Worm (Caenorhabditis elegans) whole organism, L4 larva: ENCODE results near the gene F07C4.11.
A peak's percentile ranks its signal among the peaks of the same experiment; 100 is the strongest.

Experiments used
- T20F7.1 ChIP-seq: fragments of 200-800 bp; sonication (Bioruptor generic); optimal IDR thresholded peaks from 2 replicates; lab custom pipeline; 2018; ENCODE audit warnings: mild to moderate bottlenecking, missing genetic modification characterization, missing compliant biosample characterization
- Y105C5A.15 ChIP-seq: fragments of 200-800 bp; sonication (Bioruptor generic); IDR thresholded peaks from 2 replicates; pipeline ENCODE4 v1.3.6; 2022; ENCODE audit warnings: missing genetic modification characterization, missing compliant biosample characterization
- Y48G9A.11 ChIP-seq: fragments of 200-800 bp; sonication (Bioruptor generic); IDR thresholded peaks from 2 replicates; pipeline ENCODE4 v1.3.6; 2022; ENCODE audit warnings: missing genetic modification reagents, missing genetic modification characterization, missing compliant biosample characterization
- aly-2 ChIP-seq: sonication (generic microtip); optimal IDR thresholded peaks from 2 replicates; lab custom pipeline; 2018; ENCODE audit warnings: missing biosample characterization, missing genetic modification characterization
- attf-4 ChIP-seq: sonication (generic microtip); optimal IDR thresholded peaks from 3 replicates; lab custom pipeline; 2017; ENCODE audit warnings: missing biosample characterization, missing genetic modification characterization
- ceh-28 ChIP-seq: fragments of 150-350 bp; optimal IDR thresholded peaks from 2 replicates; lab custom pipeline; 2014; ENCODE audit warnings: missing biosample characterization, missing genetic modification reagents, missing genetic modification characterization
- ceh-32 ChIP-seq: sonication (generic microtip); optimal IDR thresholded peaks from 2 replicates; lab custom pipeline; 2016; ENCODE audit warnings: mild to moderate bottlenecking, missing genetic modification characterization, missing compliant biosample characterization; ENCODE audit not compliant: poor library complexity
- ceh-62 ChIP-seq: sonication (generic microtip); optimal IDR thresholded peaks from 2 replicates; lab custom pipeline; 2017; ENCODE audit warnings: missing biosample characterization, missing genetic modification characterization
- ceh-82 ChIP-seq: sonication (generic microtip); optimal IDR thresholded peaks from 2 replicates; lab custom pipeline; 2017; ENCODE audit warnings: missing biosample characterization, missing genetic modification characterization
- cey-2 ChIP-seq: sonication (generic microtip); optimal IDR thresholded peaks from 3 replicates; lab custom pipeline; 2017; ENCODE audit warnings: missing genetic modification characterization, mild to moderate bottlenecking, missing compliant biosample characterization, antibody characterized with exemption, borderline replicate concordance; ENCODE audit not compliant: insufficient read depth
- dmd-8 ChIP-seq: fragments of 200-800 bp; sonication (Bioruptor generic); IDR thresholded peaks from 2 replicates; pipeline ENCODE4 v1.3.6; 2022; ENCODE audit warnings: missing genetic modification characterization, missing compliant biosample characterization
- fos-1 ChIP-seq: fragments of 150-350 bp; optimal IDR thresholded peaks from 2 replicates; lab custom pipeline; 2014; ENCODE audit warnings: missing biosample characterization, missing genetic modification characterization
- hlh-30 ChIP-seq: sonication (generic microtip); optimal IDR thresholded peaks from 2 replicates; lab custom pipeline; 2017; ENCODE audit warnings: antibody characterized with exemption, mild to moderate bottlenecking, missing genetic modification characterization, missing compliant biosample characterization; ENCODE audit not compliant: insufficient read depth
- lin-13 ChIP-seq: fragments of 150-350 bp; optimal IDR thresholded peaks from 2 replicates; lab custom pipeline; 2014; ENCODE audit warnings: missing biosample characterization, missing genetic modification reagents, missing genetic modification characterization
- lin-29 ChIP-seq: fragments of 200-800 bp; sonication (Bioruptor generic); IDR thresholded peaks from 2 replicates; pipeline ENCODE4 v1.3.6; 2022; ENCODE audit warnings: missing genetic modification reagents, missing genetic modification characterization, missing compliant biosample characterization
- madf-9 ChIP-seq: fragments of 200-800 bp; sonication (Bioruptor generic); conservative IDR thresholded peaks from 2 replicates; pipeline ENCODE4 v1.3.6; 2022; ENCODE audit warnings: missing genetic modification reagents, missing genetic modification characterization, missing compliant biosample characterization
- mdl-1 ChIP-seq, 2 experiments: fragments of 150-350 bp in 1 of 2; sonication (generic microtip) in 1 of 2; optimal IDR thresholded peaks; 2 replicates each; lab custom pipeline; 2014 to 2017; ENCODE audit warnings: missing biosample characterization in 2 of 2, missing genetic modification characterization in 2 of 2
- mdt-29 ChIP-seq: fragments of 200-800 bp; sonication (Bioruptor generic); IDR thresholded peaks from 2 replicates; pipeline ENCODE4 v1.3.6; 2022; ENCODE audit warnings: missing genetic modification reagents, missing genetic modification characterization, missing compliant biosample characterization
- mes-2 ChIP-seq: sonication (generic microtip); optimal IDR thresholded peaks from 2 replicates; lab custom pipeline; 2016; ENCODE audit warnings: missing genotype, mild to moderate bottlenecking, missing genetic modification characterization, missing compliant biosample characterization; ENCODE audit not compliant: poor library complexity, severe bottlenecking
- mxl-3 ChIP-seq: fragments of 200-800 bp; sonication (Bioruptor generic); optimal IDR thresholded peaks from 2 replicates; lab custom pipeline; 2018; ENCODE audit warnings: mild to moderate bottlenecking, missing genetic modification characterization, missing compliant biosample characterization
- nhr-28 ChIP-seq: fragments of 150-350 bp; optimal IDR thresholded peaks from 2 replicates; lab custom pipeline; 2014; ENCODE audit warnings: missing biosample characterization, missing genetic modification characterization
- nhr-42 ChIP-seq: fragments of 200-800 bp; sonication (Bioruptor generic); IDR thresholded peaks from 2 replicates; pipeline ENCODE4 v1.3.6; 2022; ENCODE audit warnings: missing genetic modification characterization, missing compliant biosample characterization
- nhr-76 ChIP-seq: fragments of 150-350 bp; optimal IDR thresholded peaks from 2 replicates; lab custom pipeline; 2014; ENCODE audit warnings: missing biosample characterization, missing genetic modification characterization
- rbr-2 ChIP-seq: sonication (generic microtip); optimal IDR thresholded peaks from 2 replicates; lab custom pipeline; 2016; ENCODE audit warnings: missing genotype, missing genetic modification characterization, missing compliant biosample characterization
- sdz-12 ChIP-seq: fragments of 200-800 bp; sonication (Bioruptor generic); optimal IDR thresholded peaks from 2 replicates; lab custom pipeline; 2018; ENCODE audit warnings: mild to moderate bottlenecking, missing genetic modification characterization, missing compliant biosample characterization
- snpc-4 ChIP-seq: fragments of 150-350 bp; optimal IDR thresholded peaks from 2 replicates; lab custom pipeline; 2014; ENCODE audit warnings: missing biosample characterization, missing genetic modification characterization
- spr-3 ChIP-seq: fragments of 200-800 bp; sonication (Bioruptor generic); optimal IDR thresholded peaks from 2 replicates; lab custom pipeline; 2018; ENCODE audit warnings: mild to moderate bottlenecking, missing genetic modification characterization, missing compliant biosample characterization
- unc-62 ChIP-seq, 3 experiments: fragments of 150-350 bp in 1 of 3; sonication (generic microtip); optimal IDR thresholded peaks in 2 of 3; peaks in 1 of 3; 1 replicate in 1 of 3; 2 replicates in 2 of 3; lab custom pipeline; 2014 to 2017; ENCODE audit warnings: missing biosample characterization in 3 of 3, missing genetic modification characterization in 3 of 3, missing genetic modification reagents in 3 of 3, missing genotype in 1 of 3

Gene F07C4.11

ce11 chrV:7624152-7624551, 19.2 kb downstream of the F07C4.11 start, which contains the start of gene C50E3.13 (continued):
- TF ChIP-seq aly-2 (tag; lab: Kevin White, UChicago) (no peak), nhr-42 (GFP tag; lab: Robert Waterston, UW) (no peak)

- no peak for TF ChIP-seq nhr-76 (tag; lab: Kevin White, UChicago)
- TF ChIP-seq nhr-42 (GFP tag; lab: Robert Waterston, UW) = no peak
- TF ChIP-seq rbr-2 (tag; lab: Kevin White, UChicago) = no peak
- TF ChIP-seq mxl-3 (GFP tag; lab: Kevin White, UChicago) = no peak
- no peak for TF ChIP-seq Y105C5A.15 (GFP tag; lab: Robert Waterston, UW)
- no peak for TF ChIP-seq spr-3 (GFP tag; lab: Kevin White, UChicago)
- no peak for TF ChIP-seq mes-2 (tag; lab: Kevin White, UChicago)
- TF ChIP-seq ceh-62 (tag; lab: Kevin White, UChicago) = no peak
- no peak for TF ChIP-seq dmd-8
- no peak for TF ChIP-seq snpc-4 (tag; lab: Kevin White, UChicago)
- TF ChIP-seq hlh-30 (tag; lab: Kevin White, UChicago) = no peak
- no peak for TF ChIP-seq aly-2 (tag; lab: Kevin White, UChicago)
- no peak for TF ChIP-seq attf-4 (tag; lab: Kevin White, UChicago)
- TF ChIP-seq cey-2 (tag; lab: Kevin White, UChicago) = no peak
- TF ChIP-seq madf-9 (GFP tag; lab: Robert Waterston, UW) = no peak
- no peak for TF ChIP-seq nhr-28 (tag; lab: Kevin White, UChicago)
- TF ChIP-seq ceh-28 (tag; lab: Kevin White, UChicago) = no peak
- TF ChIP-seq mdt-29 (GFP tag; lab: Robert Waterston, UW) = no peak
Observed at ce11 chrV:7622011-7622465, 21.3 kb downstream of the F07C4.11 start, which contains the start of gene C50E3.12. TSS of gene C50E3.12 (minus strand) at chrV:7622061.

- TF ChIP-seq unc-62 (GFP tag; optimal IDR thresholded peaks at IDR 0.05 in 1 of 2; lab: Kevin White, UChicago) = peak in 1 of 2 experiments; percentile 78
- no peak for TF ChIP-seq unc-62 (tag; optimal IDR thresholded peaks at IDR 0.05; lab: Kevin White, UChicago)
- TF ChIP-seq lin-29 (GFP tag; lab: Robert Waterston, UW) = no peak
Observed at ce11 chrV:7618114-7618513, 25.2 kb downstream of the F07C4.11 start, which contains the start of gene C50E3.15. TSS of gene C50E3.15 (plus strand) at chrV:7618414.

ce11 chrV:7612044-7612443, 31.3 kb downstream of the F07C4.11 start, which contains the start of gene clec-215:
TSS of gene clec-215 (plus strand) at chrV:7612344.
- TF ChIP-seq rbr-2 (tag; lab: Kevin White, UChicago) = no peak
- TF ChIP-seq fos-1 (tag; lab: Kevin White, UChicago) = no peak
- no peak for TF ChIP-seq ceh-82

ce11 chrV:7609698-7610420, 33.5 kb downstream of the F07C4.11 start, which contains the start of the genes folt-3 and clec-214:
TSS of gene folt-3 (minus strand) at chrV:7609748.
TSS of gene clec-214 (plus strand) at chrV:7610370.
- peak; percentile 80 for TF ChIP-seq nhr-28 (tag; lab: Kevin White, UChicago)
- no peak for TF ChIP-seq ceh-32 (tag; lab: Kevin White, UChicago)

- no peak for TF ChIP-seq sdz-12 (GFP tag; lab: Kevin White, UChicago)
Observed at ce11 chrV:7604858-7605257, 38.5 kb downstream of the F07C4.11 start, which contains the start of gene clec-213. TSS of gene clec-213 (plus strand) at chrV:7605158.

ce11 chrV:7603404-7603803, 39.9 kb downstream of the F07C4.11 start, which contains the start of gene C50E3.11:
TSS of gene C50E3.11 (minus strand) at chrV:7603486.
- no peak for TF ChIP-seq ceh-32 (tag; lab: Kevin White, UChicago)
- no peak for TF ChIP-seq mdl-1 (tag; optimal IDR thresholded peaks at IDR 0.05; lab: Kevin White, UChicago)
- TF ChIP-seq Y48G9A.11 (GFP tag; lab: Robert Waterston, UW) = no peak
- no peak for TF ChIP-seq T20F7.1
- TF ChIP-seq lin-13 (GFP tag; lab: Kevin White, UChicago) = no peak
